Fruit fly (Drosophila melanogaster) whole organism, embryonic: ENCODE data around the gene Iyd.

Experiments used
- CG12071 ChIP-seq: fragments of 200-800 bp; sonication (Bioruptor generic); optimal IDR thresholded peaks from 3 replicates; lab custom pipeline; 2018; ENCODE audit warnings: missing biosample characterization, mild to moderate bottlenecking, missing genetic modification characterization
- CG14050 ChIP-seq: fragments of 200-800 bp; sonication (Bioruptor generic); IDR thresholded peaks from 3 replicates; pipeline ENCODE4 v1.3.6; 2022; ENCODE audit warnings: missing biosample characterization, missing genetic modification characterization
- CG14860 ChIP-seq: fragments of 200-800 bp; sonication (Bioruptor generic); IDR thresholded peaks from 3 replicates; pipeline ENCODE4 v1.3.6; 2022; ENCODE audit warnings: missing biosample characterization, missing genetic modification characterization; ENCODE audit not compliant: partially characterized antibody
- CG1529 ChIP-seq: fragments of 200-800 bp; sonication (Bioruptor generic); optimal IDR thresholded peaks from 3 replicates; lab custom pipeline; 2018; ENCODE audit warnings: missing biosample characterization, missing genetic modification characterization
- CG17912 ChIP-seq: fragments of 200-800 bp; sonication (Bioruptor generic); optimal IDR thresholded peaks from 2 replicates; lab custom pipeline; 2018; ENCODE audit warnings: missing biosample characterization, mild to moderate bottlenecking, missing genetic modification characterization
- CG18011 ChIP-seq: fragments of 200-800 bp; sonication (Bioruptor generic); optimal IDR thresholded peaks from 2 replicates; lab custom pipeline; 2017; ENCODE audit warnings: missing biosample characterization, missing genetic modification characterization, mild to moderate bottlenecking, moderate library complexity, missing genotype
- CG2202 ChIP-seq: fragments of 200-800 bp; sonication (Bioruptor generic); optimal IDR thresholded peaks from 2 replicates; lab custom pipeline; 2018; ENCODE audit warnings: missing biosample characterization, mild to moderate bottlenecking, missing genetic modification characterization
- CG30403 ChIP-seq: fragments of 200-800 bp; sonication (Bioruptor generic); optimal IDR thresholded peaks from 3 replicates; lab custom pipeline; 2016; ENCODE audit warnings: missing biosample characterization, missing genetic modification characterization
- CG3065 ChIP-seq: fragments of 200-800 bp; sonication (Bioruptor generic); optimal IDR thresholded peaks from 2 replicates; lab custom pipeline; 2016; ENCODE audit warnings: missing biosample characterization, missing genetic modification characterization
- CG4820 ChIP-seq: fragments of 200-800 bp; sonication (Bioruptor generic); optimal IDR thresholded peaks from 3 replicates; lab custom pipeline; 2016; ENCODE audit warnings: missing biosample characterization, missing genetic modification characterization
- CG8089 ChIP-seq: fragments of 200-800 bp; sonication (Bioruptor generic); optimal IDR thresholded peaks from 3 replicates; lab custom pipeline; 2016; ENCODE audit warnings: missing biosample characterization, missing genetic modification characterization
- CG8388 ChIP-seq: fragments of 200-800 bp; sonication (Bioruptor generic); optimal IDR thresholded peaks from 2 replicates; lab custom pipeline; 2019; ENCODE audit warnings: missing biosample characterization, mild to moderate bottlenecking, missing genetic modification characterization, moderate library complexity
- CG9932 ChIP-seq: fragments of 200-800 bp; sonication (Bioruptor generic); IDR thresholded peaks from 2 replicates; pipeline ENCODE4 v1.3.6; 2022; ENCODE audit warnings: missing biosample characterization, missing genetic modification characterization
- CHES-1-like ChIP-seq: fragments of 200-800 bp; sonication (Bioruptor generic); optimal IDR thresholded peaks from 2 replicates; lab custom pipeline; 2016; ENCODE audit warnings: missing biosample characterization, missing genetic modification characterization
- CkIIα-i1 ChIP-seq: fragments of 200-800 bp; sonication (Bioruptor generic); IDR thresholded peaks from 2 replicates; pipeline ENCODE4 v1.3.6; 2022; ENCODE audit warnings: missing biosample characterization, missing genetic modification characterization
- Doc3 ChIP-seq: fragments of 200-800 bp; sonication (Bioruptor generic); IDR thresholded peaks from 3 replicates; pipeline ENCODE4 v1.3.6; 2022; ENCODE audit warnings: missing biosample characterization, missing genetic modification characterization; ENCODE audit not compliant: partially characterized antibody
- Elba2 ChIP-seq: fragments of 200-800 bp; sonication (Bioruptor generic); optimal IDR thresholded peaks from 3 replicates; lab custom pipeline; 2016; ENCODE audit warnings: missing biosample characterization, missing genetic modification characterization
- Gug ChIP-seq: fragments of 200-800 bp; sonication (Bioruptor generic); IDR thresholded peaks from 4 replicates; pipeline ENCODE4 v1.3.6; 2022; ENCODE audit warnings: missing biosample characterization, missing genetic modification characterization
- HLH3B ChIP-seq: fragments of 200-800 bp; sonication (Bioruptor generic); IDR thresholded peaks from 2 replicates; pipeline ENCODE4 v1.3.6; 2022; ENCODE audit warnings: missing biosample characterization, missing genetic modification characterization
- MTF-1 ChIP-seq: fragments of 200-800 bp; sonication (Bioruptor generic); optimal IDR thresholded peaks from 2 replicates; lab custom pipeline; 2018; ENCODE audit warnings: missing biosample characterization, mild to moderate bottlenecking, missing genetic modification characterization, borderline replicate concordance
- Meics ChIP-seq: fragments of 200-800 bp; sonication (Bioruptor generic); optimal IDR thresholded peaks from 2 replicates; lab custom pipeline; 2017; ENCODE audit warnings: missing biosample characterization, mild to moderate bottlenecking, missing genetic modification characterization
- Nf-YB ChIP-seq: fragments of 200-800 bp; sonication (Bioruptor generic); optimal IDR thresholded peaks from 3 replicates; lab custom pipeline; 2019; ENCODE audit warnings: missing biosample characterization, mild to moderate bottlenecking, missing genetic modification characterization, moderate library complexity
- Oli ChIP-seq: fragments of 200-800 bp; sonication (Bioruptor generic); optimal IDR thresholded peaks from 2 replicates; lab custom pipeline; 2018; ENCODE audit warnings: missing biosample characterization, mild to moderate bottlenecking, missing genetic modification characterization, moderate library complexity
- Optix ChIP-seq: fragments of 200-800 bp; sonication (Bioruptor generic); IDR thresholded peaks from 3 replicates; pipeline ENCODE4 v1.3.6; 2022; ENCODE audit warnings: missing biosample characterization, missing genetic modification characterization
- Pdp1 ChIP-seq, 2 experiments: fragments of 200-800 bp; sonication (Bioruptor generic); optimal IDR thresholded peaks; 3 replicates each; lab custom pipeline; 2016; ENCODE audit warnings: missing biosample characterization in 2 of 2, missing genetic modification characterization in 2 of 2, mild to moderate bottlenecking in 1 of 2, moderate library complexity in 1 of 2
- Rfx ChIP-seq: fragments of 200-800 bp; sonication (Bioruptor generic); IDR thresholded peaks from 2 replicates; pipeline ENCODE4 v1.3.6; 2022; ENCODE audit warnings: missing biosample characterization, missing genetic modification characterization
- Side ChIP-seq: fragments of 200-800 bp; sonication (Bioruptor generic); optimal IDR thresholded peaks from 2 replicates; lab custom pipeline; 2016; ENCODE audit warnings: missing biosample characterization, missing genetic modification characterization
- Six4 ChIP-seq: fragments of 200-800 bp; sonication (Bioruptor generic); optimal IDR thresholded peaks from 2 replicates; lab custom pipeline; 2016; ENCODE audit warnings: missing biosample characterization, missing genetic modification characterization
- ac ChIP-seq: fragments of 200-800 bp; sonication (Bioruptor generic); optimal IDR thresholded peaks from 3 replicates; lab custom pipeline; 2017; ENCODE audit warnings: missing biosample characterization, mild to moderate bottlenecking, missing genetic modification characterization
- ap ChIP-seq: fragments of 200-800 bp; sonication (Bioruptor generic); IDR thresholded peaks from 2 replicates; pipeline ENCODE4 v1.3.6; 2022; ENCODE audit warnings: missing biosample characterization, missing genetic modification characterization
- br ChIP-seq: fragments of >200 bp; optimal IDR thresholded peaks from 2 replicates; lab custom pipeline; 2017
- btn ChIP-seq: fragments of 200-800 bp; sonication (Bioruptor generic); optimal IDR thresholded peaks from 2 replicates; lab custom pipeline; 2016; ENCODE audit warnings: missing biosample characterization, missing genetic modification characterization
- chif ChIP-seq, 2 experiments: fragments of 200-800 bp; sonication (Bioruptor generic); optimal IDR thresholded peaks; 3 replicates each; lab custom pipeline; 2016; ENCODE audit warnings: missing biosample characterization in 2 of 2, missing genetic modification characterization in 2 of 2
- crol ChIP-seq: fragments of 200-800 bp; sonication (Bioruptor generic); IDR thresholded peaks from 2 replicates; pipeline ENCODE4 v1.3.6; 2022; ENCODE audit warnings: missing biosample characterization, missing genetic modification characterization
- dati ChIP-seq: fragments of 200-800 bp; sonication (Bioruptor generic); IDR thresholded peaks from 2 replicates; pipeline ENCODE4 v1.3.6; 2022; ENCODE audit warnings: missing biosample characterization, missing genetic modification characterization
- fu2 ChIP-seq: fragments of 200-800 bp; sonication (Bioruptor generic); optimal IDR thresholded peaks from 2 replicates; lab custom pipeline; 2016; ENCODE audit warnings: missing biosample characterization, missing genetic modification characterization
- gcm2 ChIP-seq: fragments of 200-800 bp; sonication (Bioruptor generic); optimal IDR thresholded peaks from 2 replicates; lab custom pipeline; 2016; ENCODE audit warnings: missing biosample characterization, missing genetic modification characterization
- gt ChIP-seq: fragments of 200-800 bp; sonication (Bioruptor generic); IDR thresholded peaks from 2 replicates; pipeline ENCODE4 v1.3.6; 2022; ENCODE audit warnings: missing biosample characterization, missing genetic modification characterization
- hbn ChIP-seq: fragments of 200-800 bp; sonication (Bioruptor generic); IDR thresholded peaks from 2 replicates; pipeline ENCODE4 v1.3.6; 2022; ENCODE audit warnings: missing biosample characterization, missing genetic modification characterization; ENCODE audit not compliant: partially characterized antibody
- her ChIP-seq: fragments of 200-800 bp; sonication (Bioruptor generic); optimal IDR thresholded peaks from 2 replicates; lab custom pipeline; 2016; ENCODE audit warnings: missing biosample characterization, missing genetic modification characterization
- hth ChIP-seq: fragments of >200 bp; optimal IDR thresholded peaks from 2 replicates; lab custom pipeline; 2017; ENCODE audit warnings: inconsistent platforms
- ken ChIP-seq: fragments of 200-800 bp; sonication (Bioruptor generic); IDR thresholded peaks from 3 replicates; pipeline ENCODE4 v1.3.6; 2022; ENCODE audit warnings: missing biosample characterization, missing genetic modification characterization
- kni ChIP-seq: fragments of 200-800 bp; sonication (Bioruptor generic); optimal IDR thresholded peaks from 3 replicates; lab custom pipeline; 2017; ENCODE audit warnings: mild to moderate bottlenecking, missing biosample characterization, missing genetic modification reagents, missing genetic modification characterization
- maf-S ChIP-seq: fragments of 200-800 bp; sonication (Bioruptor generic); optimal IDR thresholded peaks from 2 replicates; lab custom pipeline; 2016; ENCODE audit warnings: missing biosample characterization, missing genetic modification characterization
- mam ChIP-seq: fragments of 200-800 bp; sonication (Bioruptor generic); optimal IDR thresholded peaks from 3 replicates; lab custom pipeline; 2016; ENCODE audit warnings: missing biosample characterization, missing genetic modification characterization
- mirr ChIP-seq: fragments of 200-800 bp; sonication (Bioruptor generic); optimal IDR thresholded peaks from 3 replicates; lab custom pipeline; 2018; ENCODE audit warnings: missing biosample characterization, mild to moderate bottlenecking, missing genetic modification characterization
- otp ChIP-seq: fragments of 200-800 bp; sonication (Bioruptor generic); IDR thresholded peaks from 3 replicates; pipeline ENCODE4, ENCODE4 v1.3.6; 2022; ENCODE audit warnings: missing biosample characterization, missing genetic modification characterization
- p53 ChIP-seq: fragments of 200-800 bp; sonication (Bioruptor generic); optimal IDR thresholded peaks from 2 replicates; lab custom pipeline; 2016; ENCODE audit warnings: missing biosample characterization, missing genetic modification characterization
- scrt ChIP-seq: fragments of 200-800 bp; sonication (Bioruptor generic); optimal IDR thresholded peaks from 2 replicates; lab custom pipeline; 2018; ENCODE audit warnings: missing biosample characterization, mild to moderate bottlenecking, missing genetic modification characterization, moderate library complexity
- sim ChIP-seq: fragments of 200-800 bp; sonication (Bioruptor generic); IDR thresholded peaks from 2 replicates; pipeline ENCODE4 v1.3.6; 2022; ENCODE audit warnings: missing biosample characterization, missing genetic modification characterization
- slou ChIP-seq: fragments of 200-800 bp; sonication (Bioruptor generic); optimal IDR thresholded peaks from 3 replicates; lab custom pipeline; 2016; ENCODE audit warnings: missing biosample characterization, missing genetic modification characterization
- sr ChIP-seq: fragments of 200-800 bp; sonication (Bioruptor generic); IDR thresholded peaks from 3 replicates; pipeline ENCODE4 v1.3.6; 2022; ENCODE audit warnings: missing biosample characterization, missing genetic modification characterization

The Iyd gene

dm6 chr3L:11047877-11048276 is 48.2 kb downstream of the Iyd start (continued):
- TF ChIP-seq p53 (peak; percentile 58), slou (GFP tag; lab: Kevin White, UChicago) (peak; percentile 9), CG3065 (GFP tag; lab: Kevin White, UChicago) (peak; percentile 69), Gug (GFP tag; lab: Robert Waterston, UW) (peak; percentile 66; the same call in 3 of the 4 replicates), Meics (GFP tag; lab: Kevin White, UChicago) (peak; percentile 81), sim (GFP tag; lab: Robert Waterston, UW) (no peak), dati (peak; percentile 36; the same call in 1 of the 2 replicates), CHES-1-like (peak; percentile 30), br (lab: Kevin White, UChicago) (no peak), maf-S (GFP tag; lab: Kevin White, UChicago) (peak; percentile 64), mam (GFP tag; lab: Kevin White, UChicago) (peak; percentile 64), Doc3 (GFP tag; lab: Robert Waterston, UW) (no peak), her (peak; percentile 81), fu2 (peak; percentile 45), kni (GFP tag; lab: Kevin White, UChicago) (no peak), ap (GFP tag; lab: Robert Waterston, UW) (peak; percentile 45; the same call in 1 of the 2 replicates), HLH3B (GFP tag; lab: Robert Waterston, UW) (peak; percentile 74), otp (GFP tag; lab: Robert Waterston, UW) (peak; percentile 90), Rfx (peak; percentile 91), Side (GFP tag; lab: Kevin White, UChicago) (peak; percentile 70), Oli (tag; lab: Kevin White, UChicago) (peak; percentile 54), CG12071 (peak; percentile 66), CG14050 (GFP tag; lab: Robert Waterston, UW) (peak; percentile 49; the same call in 2 of the 3 replicates), ac (GFP tag; lab: Kevin White, UChicago) (peak; percentile 44), CG1529 (GFP tag; lab: Kevin White, UChicago) (peak; percentile 48), CG30403 (GFP tag; lab: Kevin White, UChicago) (peak; percentile 82), CG14860 (GFP tag; lab: Robert Waterston, UW) (no peak), Optix (GFP tag; lab: Robert Waterston, UW) (peak; percentile 74), CG17912 (GFP tag; lab: Kevin White, UChicago) (peak; percentile 85), CkIIα-i1 (GFP tag; lab: Robert Waterston, UW) (no peak), scrt (GFP tag; lab: Kevin White, UChicago) (peak; percentile 4), CG8089 (GFP tag; lab: Kevin White, UChicago) (peak; percentile 91), Nf-YB (GFP tag; lab: Kevin White, UChicago) (no peak), Six4 (peak; percentile 54), MTF-1 (GFP tag; lab: Kevin White, UChicago) (peak; percentile 67), CG9932 (GFP tag; lab: Robert Waterston, UW) (peak; percentile 84), CG2202 (tag; lab: Kevin White, UChicago) (peak; percentile 55), CG4820 (GFP tag; lab: Kevin White, UChicago) (peak; percentile 58), Pdp1 (GFP tag; optimal IDR thresholded peaks at IDR 0.05; lab: Kevin White, UChicago) (peak; percentile 71 to 80), mirr (GFP tag; lab: Kevin White, UChicago) (peak; percentile 74), hbn (GFP tag; lab: Robert Waterston, UW) (no peak), hth (lab: Kevin White, UChicago) (no peak), Elba2 (GFP tag; lab: Kevin White, UChicago) (peak; percentile 80), chif (GFP tag; optimal IDR thresholded peaks at IDR 0.05; lab: Kevin White, UChicago) (peak; percentile 60 to 90), ken (GFP tag; lab: Robert Waterston, UW) (peak; percentile 80; the same call in 2 of the 3 replicates), crol (GFP tag; lab: Robert Waterston, UW) (no peak; the same call in 1 of the 2 replicates), gt (no peak), gcm2 (no peak), CG18011 (GFP tag; lab: Kevin White, UChicago) (no peak), CG8388 (peak; percentile 50), sr (peak; percentile 82; the same call in 2 of the 3 replicates), btn (peak; percentile 42)
